Fruit fly (Drosophila melanogaster): ENCODE results near the gene HLH4C.
A peak's percentile ranks its signal among the peaks of the same experiment; 100 is the strongest.

HLH4C gene

dm6 chrX:4614325-4614724, 32.9 kb downstream of the HLH4C start (continued):
- TF ChIP-seq CG7839 (tag; optimal IDR thresholded peaks at IDR 0.05) = peak; percentile 37
- peak; percentile 38; the same call in 1 of the 2 replicates for TF ChIP-seq CG10366 (GFP tag; IDR thresholded peaks at IDR 0.05)
- TF ChIP-seq CG6175 (GFP tag; IDR thresholded peaks at IDR 0.05) = no peak
- TF ChIP-seq ranshi (GFP tag; IDR thresholded peaks at IDR 0.05) = no peak
- peak; percentile 14 for TF ChIP-seq CG15514 (GFP tag; optimal IDR thresholded peaks at IDR 0.05)
- TF ChIP-seq h (optimal IDR thresholded peaks at IDR 0.05) = no peak
- TF ChIP-seq slbo (GFP tag; IDR thresholded peaks at IDR 0.05) = peak; percentile 60
- TF ChIP-seq HHEX (GFP tag; optimal IDR thresholded peaks at IDR 0.05) = no peak
- no peak for TF ChIP-seq Trl (optimal IDR thresholded peaks at IDR 0.05)
- no peak for TF ChIP-seq Trl (GFP tag; optimal IDR thresholded peaks at IDR 0.05)
- TF ChIP-seq CG10543 (GFP tag; optimal IDR thresholded peaks at IDR 0.05) = no peak
- no peak for TF ChIP-seq CG14710 (tag; optimal IDR thresholded peaks at IDR 0.05)
- TF ChIP-seq gfzf (GFP tag; optimal IDR thresholded peaks at IDR 0.05) = no peak
- TF ChIP-seq trem (tag; optimal IDR thresholded peaks at IDR 0.05) = no peak
- TF ChIP-seq CHES-1-like (GFP tag; optimal IDR thresholded peaks at IDR 0.05) = no peak
- TF ChIP-seq CG5180 (GFP tag; optimal IDR thresholded peaks at IDR 0.05) = no peak
- TF ChIP-seq CG7745 (tag; optimal IDR thresholded peaks at IDR 0.05) = no peak
- TF ChIP-seq H15 (GFP tag; IDR thresholded peaks at IDR 0.05) = peak; percentile 41; the same call in 1 of the 3 replicates
- TF ChIP-seq sens (GFP tag) = peak; percentile 80
- no peak for TF ChIP-seq en (GFP tag; optimal IDR thresholded peaks at IDR 0.05)
- no peak for TF ChIP-seq CG1832 (GFP tag; optimal IDR thresholded peaks at IDR 0.05)
- no peak for TF ChIP-seq phol (tag; optimal IDR thresholded peaks at IDR 0.05)
- peak in 1 of 2 experiments; percentile 5 for TF ChIP-seq bsh (GFP tag; optimal IDR thresholded peaks at IDR 0.05)
- TF ChIP-seq exex (tag; optimal IDR thresholded peaks at IDR 0.05) = no peak
- peak; percentile 52 for TF ChIP-seq CG9932 (GFP tag; IDR thresholded peaks at IDR 0.05)
- TF ChIP-seq CG12219 (GFP tag; optimal IDR thresholded peaks at IDR 0.05) = no peak
- TF ChIP-seq CG12391 (tag; optimal IDR thresholded peaks at IDR 0.05) = peak; percentile 2
- TF ChIP-seq CG34224 (GFP tag; IDR thresholded peaks at IDR 0.05; ENCODE audit: partially characterized antibody) = no peak
- peak in 1 of 2 experiments; percentile 13 for TF ChIP-seq Hr51 (GFP tag; optimal IDR thresholded peaks at IDR 0.05)
- TF ChIP-seq E2f2 (GFP tag; IDR thresholded peaks at IDR 0.05) = no peak
- no peak for TF ChIP-seq CG5953 (GFP tag; IDR thresholded peaks at IDR 0.05)
- no peak for TF ChIP-seq CG4730 (GFP tag; IDR thresholded peaks at IDR 0.05)
- TF ChIP-seq ap (GFP tag; IDR thresholded peaks at IDR 0.05) = no peak
- no peak for TF ChIP-seq stc (GFP tag; IDR thresholded peaks at IDR 0.05)
- TF ChIP-seq Rx (GFP tag; IDR thresholded peaks at IDR 0.05) = peak; percentile 7; the same call in 1 of the 2 replicates
- TF ChIP-seq CG13894 (tag; optimal IDR thresholded peaks at IDR 0.05) = no peak
- TF ChIP-seq CG9876 (GFP tag; optimal IDR thresholded peaks at IDR 0.05) = no peak
- peak; percentile 59; the same call in 2 of the 3 replicates for TF ChIP-seq zfh1 (GFP tag; IDR thresholded peaks at IDR 0.05)
- no peak for TF ChIP-seq D19A (tag; optimal IDR thresholded peaks at IDR 0.05)
- TF ChIP-seq Gug (GFP tag; IDR thresholded peaks at IDR 0.05) = no peak
- TF ChIP-seq Hand (GFP tag; optimal IDR thresholded peaks at IDR 0.05) = no peak
- no peak for TF ChIP-seq emc (GFP tag; optimal IDR thresholded peaks at IDR 0.05)
- no peak for TF ChIP-seq CG4282 (GFP tag; optimal IDR thresholded peaks at IDR 0.05)
- peak; percentile 56 for TF ChIP-seq lilli (GFP tag; optimal IDR thresholded peaks at IDR 0.05)
- TF ChIP-seq Usf (GFP tag; optimal IDR thresholded peaks at IDR 0.05) = no peak
- peak; percentile 26 for TF ChIP-seq mam (GFP tag; optimal IDR thresholded peaks at IDR 0.05)
- peak; percentile 85 for TF ChIP-seq D19B (GFP tag; optimal IDR thresholded peaks at IDR 0.05)
- TF ChIP-seq fu2 (GFP tag; optimal IDR thresholded peaks at IDR 0.05) = no peak
- TF ChIP-seq Dp (GFP tag; optimal IDR thresholded peaks at IDR 0.05) = no peak
- TF ChIP-seq CG6813 (GFP tag; optimal IDR thresholded peaks at IDR 0.05) = no peak
- no peak for TF ChIP-seq ATbp (GFP tag; optimal IDR thresholded peaks at IDR 0.05)
- TF ChIP-seq CG12236 (GFP tag; optimal IDR thresholded peaks at IDR 0.05) = no peak

Measured in whole organism, embryonic.